Worm (Caenorhabditis elegans) whole organism, L3 larva: Measurements from ENCODE around the gene nlp-59.

Experiments
- elt-3 ChIP-seq, 3 experiments: fragments of 150-350 bp in 1 of 3; sonication (generic microtip) in 2 of 3; optimal IDR thresholded peaks; 2 replicates in 2 of 3; 4 replicates in 1 of 3; lab custom pipeline; 2014 to 2017; ENCODE audit warnings: missing biosample characterization in 3 of 3, missing genetic modification characterization in 3 of 3
- fkh-2 ChIP-seq: fragments of 150-350 bp; optimal IDR thresholded peaks from 2 replicates; lab custom pipeline; 2014; ENCODE audit warnings: missing biosample characterization, missing genetic modification reagents, missing genetic modification characterization
- fos-1 ChIP-seq: fragments of 150-350 bp; optimal IDR thresholded peaks from 2 replicates; lab custom pipeline; 2014; ENCODE audit warnings: missing biosample characterization, missing genetic modification characterization
- lin-15B ChIP-seq: fragments of 150-350 bp; optimal IDR thresholded peaks from 2 replicates; lab custom pipeline; 2014; ENCODE audit warnings: missing biosample characterization, missing genetic modification characterization
- nhr-12 ChIP-seq: fragments of 150-350 bp; optimal IDR thresholded peaks from 2 replicates; lab custom pipeline; 2014; ENCODE audit warnings: missing biosample characterization, missing genetic modification characterization

ce11 chrV:14949477-14949876 lies 21.8 kb upstream of the nlp-59 start, which contains the start of gene hil-1:
- TF ChIP-seq fkh-2 (tag; lab: Kevin White, UChicago) (no peak), elt-3 (tag; optimal IDR thresholded peaks at IDR 0.05; lab: Kevin White, UChicago) (no peak), lin-15B (tag; lab: Kevin White, UChicago) (no peak), fos-1 (no peak), nhr-12 (no peak)
